Fruit fly (Drosophila melanogaster) whole organism, embryonic: ENCODE data around the gene Prtl99C.

ENCODE experiments used
- Asciz ChIP-seq: fragments of 200-800 bp; sonication (Bioruptor generic); optimal IDR thresholded peaks from 2 replicates; lab custom pipeline; 2017; ENCODE audit warnings: missing biosample characterization, mild to moderate bottlenecking, missing genetic modification characterization, missing genetic modification reagents
- Bdp1 ChIP-seq: fragments of 200-800 bp; sonication (Bioruptor generic); optimal IDR thresholded peaks from 3 replicates; lab custom pipeline; 2016; ENCODE audit warnings: missing biosample characterization, missing genetic modification characterization
- Bgb ChIP-seq: fragments of 200-800 bp; sonication (Bioruptor generic); IDR thresholded peaks from 2 replicates; pipeline ENCODE4 v1.3.6; 2022; ENCODE audit warnings: missing biosample characterization, missing genetic modification characterization; ENCODE audit not compliant: partially characterized antibody
- CG1024 ChIP-seq: fragments of 200-800 bp; sonication (Bioruptor generic); IDR thresholded peaks from 2 replicates; pipeline ENCODE4 v1.3.6; 2022; ENCODE audit warnings: missing biosample characterization, missing genetic modification characterization
- CG10321 ChIP-seq: fragments of 200-800 bp; sonication (Bioruptor generic); IDR thresholded peaks from 2 replicates; pipeline ENCODE4 v1.3.6; 2022; ENCODE audit warnings: missing biosample characterization, missing genetic modification characterization
- CG10979 ChIP-seq: fragments of 200-800 bp; sonication (Bioruptor generic); optimal IDR thresholded peaks from 2 replicates; lab custom pipeline; 2018; ENCODE audit warnings: missing biosample characterization, mild to moderate bottlenecking, missing genetic modification characterization, moderate library complexity
- CG11696 ChIP-seq: fragments of 200-800 bp; sonication (Bioruptor generic); IDR thresholded peaks from 2 replicates; pipeline ENCODE4 v1.3.6; 2022; ENCODE audit warnings: missing biosample characterization, missing genetic modification characterization
- CG12769 ChIP-seq: fragments of 200-800 bp; sonication (Bioruptor generic); optimal IDR thresholded peaks from 2 replicates; lab custom pipeline; 2019; ENCODE audit warnings: missing biosample characterization, mild to moderate bottlenecking, missing genetic modification characterization, moderate library complexity
- CG13123 ChIP-seq: fragments of 200-800 bp; sonication (Bioruptor generic); optimal IDR thresholded peaks from 2 replicates; lab custom pipeline; 2016; ENCODE audit warnings: missing biosample characterization, missing genetic modification characterization
- CG14441 ChIP-seq: fragments of 200-800 bp; sonication (Bioruptor generic); IDR thresholded peaks from 2 replicates; pipeline ENCODE4 v1.3.6; 2022; ENCODE audit warnings: missing biosample characterization, missing genetic modification characterization
- CG14860 ChIP-seq: fragments of 200-800 bp; sonication (Bioruptor generic); IDR thresholded peaks from 3 replicates; pipeline ENCODE4 v1.3.6; 2022; ENCODE audit warnings: missing biosample characterization, missing genetic modification characterization; ENCODE audit not compliant: partially characterized antibody
- CG14965 ChIP-seq: fragments of 200-800 bp; sonication (Bioruptor generic); optimal IDR thresholded peaks from 2 replicates; lab custom pipeline; 2016; ENCODE audit warnings: missing biosample characterization, missing genetic modification characterization, borderline replicate concordance
- CG16813 ChIP-seq: fragments of 200-800 bp; sonication (Bioruptor generic); IDR thresholded peaks from 3 replicates; pipeline ENCODE4 v1.3.6; 2022; ENCODE audit warnings: missing biosample characterization, missing genetic modification characterization; ENCODE audit not compliant: partially characterized antibody
- CG17612 ChIP-seq: fragments of 200-800 bp; sonication (Bioruptor generic); IDR thresholded peaks from 2 replicates; pipeline ENCODE4 v1.3.6; 2022; ENCODE audit warnings: missing biosample characterization, missing genetic modification characterization
- CG2875 ChIP-seq: fragments of 200-800 bp; sonication (Bioruptor generic); optimal IDR thresholded peaks from 2 replicates; lab custom pipeline; 2017; ENCODE audit warnings: missing biosample characterization, mild to moderate bottlenecking, missing genetic modification characterization, missing genetic modification reagents
- CG3065 ChIP-seq: fragments of 200-800 bp; sonication (Bioruptor generic); optimal IDR thresholded peaks from 2 replicates; lab custom pipeline; 2016; ENCODE audit warnings: missing biosample characterization, missing genetic modification characterization
- CG32767 ChIP-seq: fragments of 200-800 bp; sonication (Bioruptor generic); IDR thresholded peaks from 2 replicates; pipeline ENCODE4 v1.3.6; 2022; ENCODE audit warnings: missing biosample characterization, missing genetic modification characterization
- CG33213 ChIP-seq: fragments of 200-800 bp; sonication (Bioruptor generic); optimal IDR thresholded peaks from 3 replicates; lab custom pipeline; 2016; ENCODE audit warnings: missing biosample characterization, missing genetic modification characterization
- CG34224 ChIP-seq: fragments of 200-800 bp; sonication (Bioruptor generic); IDR thresholded peaks from 3 replicates; pipeline ENCODE4 v1.3.6; 2022; ENCODE audit warnings: missing biosample characterization, missing genetic modification characterization; ENCODE audit not compliant: partially characterized antibody
- CG4730 ChIP-seq: fragments of 200-800 bp; sonication (Bioruptor generic); IDR thresholded peaks from 2 replicates; pipeline ENCODE4 v1.3.6; 2022; ENCODE audit warnings: missing biosample characterization, missing genetic modification characterization
- CG6175 ChIP-seq: fragments of 200-800 bp; sonication (Bioruptor generic); IDR thresholded peaks from 3 replicates; pipeline ENCODE4 v1.3.6; 2022; ENCODE audit warnings: missing biosample characterization, missing genetic modification characterization
- CG6813 ChIP-seq: fragments of 200-800 bp; sonication (Bioruptor generic); optimal IDR thresholded peaks from 2 replicates; lab custom pipeline; 2017; ENCODE audit warnings: missing biosample characterization, missing genetic modification characterization, mild to moderate bottlenecking, moderate library complexity, missing genetic modification reagents
- CG8388 ChIP-seq: fragments of 200-800 bp; sonication (Bioruptor generic); optimal IDR thresholded peaks from 2 replicates; lab custom pipeline; 2019; ENCODE audit warnings: missing biosample characterization, mild to moderate bottlenecking, missing genetic modification characterization, moderate library complexity
- CG8765 ChIP-seq: fragments of 200-800 bp; sonication (Bioruptor generic); IDR thresholded peaks from 2 replicates; pipeline ENCODE4 v1.3.6; 2022; ENCODE audit warnings: missing biosample characterization, missing genetic modification characterization
- HHEX ChIP-seq: fragments of 200-800 bp; sonication (Bioruptor generic); optimal IDR thresholded peaks from 3 replicates; lab custom pipeline; 2017; ENCODE audit warnings: missing biosample characterization, mild to moderate bottlenecking, missing genetic modification characterization, missing genetic modification reagents
- HLH3B ChIP-seq: fragments of 200-800 bp; sonication (Bioruptor generic); IDR thresholded peaks from 2 replicates; pipeline ENCODE4 v1.3.6; 2022; ENCODE audit warnings: missing biosample characterization, missing genetic modification characterization
- HmgZ ChIP-seq: fragments of 200-800 bp; sonication (Bioruptor generic); optimal IDR thresholded peaks from 2 replicates; lab custom pipeline; 2018; ENCODE audit warnings: missing biosample characterization, mild to moderate bottlenecking, missing genetic modification characterization
- Hr39 ChIP-seq: fragments of >200 bp; optimal IDR thresholded peaks from 2 replicates; lab custom pipeline; 2017
- Med ChIP-seq: fragments of 200-800 bp; sonication (Bioruptor generic); peaks from one replicate; lab custom pipeline; 2016; ENCODE audit warnings: missing biosample characterization, missing genetic modification characterization, mild to moderate bottlenecking, inconsistent platforms, moderate library complexity
- Nf-YB ChIP-seq: fragments of 200-800 bp; sonication (Bioruptor generic); optimal IDR thresholded peaks from 3 replicates; lab custom pipeline; 2019; ENCODE audit warnings: missing biosample characterization, mild to moderate bottlenecking, missing genetic modification characterization, moderate library complexity
- amos ChIP-seq: fragments of 200-800 bp; sonication (Bioruptor generic); IDR thresholded peaks from 2 replicates; pipeline ENCODE4 v1.3.6; 2022; ENCODE audit warnings: missing biosample characterization, missing genetic modification characterization; ENCODE audit not compliant: partially characterized antibody
- aop ChIP-seq: fragments of 200-800 bp; sonication (Bioruptor generic); IDR thresholded peaks from 2 replicates; pipeline ENCODE4 v1.3.6; 2022; ENCODE audit warnings: missing biosample characterization, missing genetic modification characterization
- az2 ChIP-seq: fragments of 200-800 bp; sonication (Bioruptor generic); optimal IDR thresholded peaks from 3 replicates; lab custom pipeline; 2016; ENCODE audit warnings: missing biosample characterization, missing genetic modification characterization
- btn ChIP-seq: fragments of 200-800 bp; sonication (Bioruptor generic); optimal IDR thresholded peaks from 2 replicates; lab custom pipeline; 2016; ENCODE audit warnings: missing biosample characterization, missing genetic modification characterization
- disco-r ChIP-seq: fragments of 200-800 bp; sonication (Bioruptor generic); optimal IDR thresholded peaks from 2 replicates; lab custom pipeline; 2016; ENCODE audit warnings: missing biosample characterization, missing genetic modification characterization
- dpn ChIP-seq, 2 experiments: fragments of 200-800 bp; sonication (Bioruptor generic); optimal IDR thresholded peaks; 3 replicates each; lab custom pipeline; 2016; ENCODE audit warnings: missing biosample characterization in 2 of 2, missing genetic modification characterization in 2 of 2
- ems ChIP-seq: fragments of 200-800 bp; sonication (Bioruptor generic); optimal IDR thresholded peaks from 3 replicates; lab custom pipeline; 2016; ENCODE audit warnings: missing biosample characterization, missing genetic modification characterization
- en ChIP-seq: fragments of 200-800 bp; sonication (Bioruptor generic); optimal IDR thresholded peaks from 2 replicates; lab custom pipeline; 2016; ENCODE audit warnings: missing biosample characterization, missing genetic modification characterization
- fd64A ChIP-seq: fragments of 200-800 bp; sonication (Bioruptor generic); optimal IDR thresholded peaks from 3 replicates; lab custom pipeline; 2018; ENCODE audit warnings: missing biosample characterization, mild to moderate bottlenecking, missing genetic modification characterization
- lab ChIP-seq: fragments of 200-800 bp; sonication (Bioruptor generic); optimal IDR thresholded peaks from 3 replicates; lab custom pipeline; 2017; ENCODE audit warnings: missing biosample characterization, missing genetic modification characterization, mild to moderate bottlenecking, moderate library complexity, missing genetic modification reagents
- maf-S ChIP-seq: fragments of 200-800 bp; sonication (Bioruptor generic); optimal IDR thresholded peaks from 2 replicates; lab custom pipeline; 2016; ENCODE audit warnings: missing biosample characterization, missing genetic modification characterization
- peb ChIP-seq: fragments of 200-800 bp; sonication (Bioruptor generic); IDR thresholded peaks from 2 replicates; pipeline ENCODE4 v1.3.6; 2022; ENCODE audit warnings: missing biosample characterization, missing genetic modification characterization
- row ChIP-seq: fragments of 200-800 bp; sonication (Bioruptor generic); IDR thresholded peaks from 3 replicates; pipeline ENCODE4 v1.3.6; 2022; ENCODE audit warnings: missing biosample characterization, missing genetic modification characterization
- run ChIP-seq: fragments of 200-800 bp; sonication (Bioruptor generic); optimal IDR thresholded peaks from 3 replicates; lab custom pipeline; 2018; ENCODE audit warnings: missing biosample characterization, mild to moderate bottlenecking, missing genetic modification characterization
- sc ChIP-seq, 3 experiments: fragments of >200 bp in 2 of 3; fragments of 200-800 bp in 1 of 3; sonication (Bioruptor generic) in 1 of 3; optimal IDR thresholded peaks; 2 replicates in 2 of 3; 3 replicates in 1 of 3; lab custom pipeline; 2017; ENCODE audit warnings: mild to moderate bottlenecking in 1 of 3, missing biosample characterization in 1 of 3, missing genetic modification characterization in 1 of 3, missing genetic modification reagents in 1 of 3
- tap ChIP-seq: fragments of 200-800 bp; optimal IDR thresholded peaks from 3 replicates; lab custom pipeline; 2019; ENCODE audit warnings: missing biosample characterization, mild to moderate bottlenecking, missing genetic modification characterization, moderate library complexity
- unpg ChIP-seq: fragments of 200-800 bp; sonication (Bioruptor generic); optimal IDR thresholded peaks from 3 replicates; lab custom pipeline; 2018; ENCODE audit warnings: missing biosample characterization, mild to moderate bottlenecking, missing genetic modification characterization, moderate library complexity
- vnd ChIP-seq: fragments of 200-800 bp; sonication (Bioruptor generic); IDR thresholded peaks from 3 replicates; pipeline ENCODE4 v1.3.6; 2022; ENCODE audit warnings: missing biosample characterization, missing genetic modification characterization; ENCODE audit not compliant: partially characterized antibody

Prtl99C gene

DNA sequence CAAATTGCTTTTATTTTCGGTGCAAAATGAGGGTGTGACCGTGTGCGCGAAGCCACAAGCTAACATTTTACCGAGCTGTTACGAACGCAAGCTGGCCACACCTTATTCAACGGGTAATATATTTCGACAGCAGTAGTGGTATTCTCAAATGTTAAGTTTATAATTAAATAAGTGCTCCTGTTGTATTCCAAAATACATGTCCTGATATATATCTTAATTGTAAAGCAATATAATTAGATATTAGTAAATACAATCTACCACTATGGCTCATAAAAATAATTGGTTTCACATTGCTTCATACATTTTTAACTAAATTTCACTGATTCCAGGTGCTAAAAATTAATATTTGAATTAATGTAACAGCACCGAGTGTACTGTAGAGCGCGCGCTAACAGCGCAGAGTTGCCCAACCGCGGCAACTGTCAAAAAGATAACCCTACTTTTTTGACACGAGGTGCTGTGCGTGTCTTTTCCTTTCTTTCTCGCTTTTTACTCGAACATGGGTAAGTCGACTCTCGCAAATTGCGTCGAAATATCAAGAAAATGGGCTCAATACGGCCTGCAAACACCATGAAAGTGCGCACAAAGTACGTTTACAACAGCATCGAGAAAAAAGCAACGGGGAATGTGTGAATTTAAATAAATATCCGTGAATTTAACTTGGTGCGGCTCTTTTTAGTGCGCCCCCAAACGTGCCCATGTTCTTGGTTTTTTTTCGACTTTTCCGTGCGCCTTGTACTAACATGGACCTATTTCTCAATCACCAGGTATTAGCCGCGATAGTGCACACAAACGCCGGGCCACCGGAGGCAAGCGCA is 25.9 kb downstream of the Prtl99C start, which contains the start of the genes CG15514 and RpS8 (continued):
- TF ChIP-seq CG14860 (no peak), HLH3B (peak; percentile 62), CG32767 (GFP tag; lab: Robert Waterston, UW) (no peak), maf-S (no peak), Bdp1 (GFP tag; lab: Kevin White, UChicago) (no peak), CG34224 (GFP tag; lab: Robert Waterston, UW) (no peak), CG12769 (tag; lab: Kevin White, UChicago) (no peak), CG6813 (GFP tag; lab: Kevin White, UChicago) (peak; percentile 49), Hr39 (lab: Kevin White, UChicago) (no peak), CG8388 (GFP tag; lab: Kevin White, UChicago) (peak; percentile 50), Nf-YB (GFP tag; lab: Kevin White, UChicago) (peak; percentile 30), CG17612 (no peak), disco-r (no peak), CG14441 (GFP tag; lab: Robert Waterston, UW) (no peak), run (tag; lab: Kevin White, UChicago) (peak; percentile 25), CG10321 (GFP tag; lab: Robert Waterston, UW) (no peak), aop (GFP tag; lab: Robert Waterston, UW) (no peak), CG13123 (no peak), row (GFP tag; lab: Robert Waterston, UW) (peak; percentile 76), CG33213 (GFP tag; lab: Kevin White, UChicago) (no peak), ems (GFP tag; lab: Kevin White, UChicago) (no peak), amos (GFP tag; lab: Robert Waterston, UW) (no peak), CG2875 (GFP tag; lab: Kevin White, UChicago) (peak; percentile 57), tap (tag; lab: Kevin White, UChicago) (peak; percentile 69), CG3065 (GFP tag; lab: Kevin White, UChicago) (no peak), CG14965 (GFP tag; lab: Kevin White, UChicago) (no peak), CG8765 (GFP tag; lab: Robert Waterston, UW) (no peak), lab (peak; percentile 84), btn (GFP tag; lab: Kevin White, UChicago) (no peak), CG1024 (0 out of 2 replicates have a peak, but pooled peaks have one; percentile 5), unpg (GFP tag; lab: Kevin White, UChicago) (peak; percentile 54), dpn (GFP tag; optimal IDR thresholded peaks at IDR 0.05; lab: Kevin White, UChicago) (peak; percentile 36 to 52), CG10979 (tag; lab: Kevin White, UChicago) (peak; percentile 49), vnd (GFP tag; lab: Robert Waterston, UW) (no peak), HmgZ (tag; lab: Kevin White, UChicago) (peak; percentile 29), CG16813 (GFP tag; lab: Robert Waterston, UW) (0 out of 3 replicates have a peak, but pooled peaks have one; percentile 16), CG4730 (GFP tag; lab: Robert Waterston, UW) (no peak), HHEX (GFP tag; lab: Kevin White, UChicago) (peak; percentile 68), CG6175 (GFP tag; lab: Robert Waterston, UW) (no peak), Bgb (GFP tag; lab: Robert Waterston, UW) (0 out of 2 replicates have a peak, but pooled peaks have one; percentile 20), peb (no peak), CG11696 (GFP tag; lab: Robert Waterston, UW) (no peak), en (no peak), Med (GFP tag; lab: Kevin White, UChicago) (peak; percentile 90), sc (optimal IDR thresholded peaks at IDR 0.05; lab: Kevin White, UChicago) (no peak), sc (GFP tag; optimal IDR thresholded peaks at IDR 0.05; lab: Kevin White, UChicago) (peak; percentile 17), Asciz (GFP tag; lab: Kevin White, UChicago) (peak; percentile 56), az2 (GFP tag; lab: Kevin White, UChicago) (peak; percentile 29), fd64A (GFP tag; lab: Kevin White, UChicago) (peak; percentile 4)
